Fruit fly (Drosophila melanogaster): ENCODE measurements around the gene CG3631.

Gene CG3631

DNA sequence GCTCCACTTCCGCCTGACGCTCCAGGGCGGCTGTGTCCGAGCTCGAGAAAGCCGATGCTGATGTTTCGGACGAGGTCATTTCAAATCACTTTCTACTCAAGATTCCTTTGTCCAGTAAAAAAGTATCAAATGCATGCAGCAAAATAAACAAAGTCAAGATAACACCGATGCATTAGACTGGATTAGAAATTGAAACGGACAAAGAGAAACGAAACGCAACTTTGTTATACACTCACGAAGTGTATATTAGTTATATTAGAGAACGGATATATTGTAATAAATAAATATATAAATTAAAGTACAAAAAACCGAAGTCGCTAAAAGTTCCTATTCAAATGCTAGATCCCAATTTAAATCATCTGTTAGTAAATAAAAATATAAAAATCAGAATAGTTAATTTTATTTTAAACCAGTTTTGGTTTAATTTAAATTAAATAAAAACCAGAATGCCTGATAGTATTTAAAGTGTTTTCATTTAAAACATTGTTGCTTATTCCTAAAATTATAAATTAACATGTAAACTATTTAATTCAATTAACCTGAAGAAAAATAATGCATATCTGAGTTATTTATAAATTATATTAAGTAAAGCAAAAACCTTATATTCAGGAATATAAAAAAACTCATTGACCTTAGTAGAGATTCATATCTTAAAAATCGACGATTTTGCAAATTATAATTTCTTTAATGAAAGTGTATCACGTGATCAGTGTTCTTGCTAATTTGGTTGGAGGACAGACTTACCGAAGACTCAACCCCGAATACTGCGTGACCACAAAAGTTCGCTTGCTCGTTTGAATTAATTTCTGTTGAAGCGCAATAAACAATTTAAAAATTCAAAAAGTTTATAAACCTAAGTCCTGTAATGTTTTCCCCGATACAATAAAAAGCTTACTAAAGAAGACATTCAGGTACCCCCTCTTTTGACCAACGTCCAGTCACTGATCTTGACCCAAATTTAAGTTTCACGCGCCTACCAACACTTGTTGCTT is 14.8 kb downstream of the CG3631 start, which contains the start of gene Dph2 (continued):
- TF ChIP-seq GATAe (GFP tag; conservative IDR thresholded peaks at IDR 0.05) = 0 out of 2 replicates have a peak, but pooled peaks have one; percentile 19
- peak; percentile 54 for TF ChIP-seq CG30403 (GFP tag; optimal IDR thresholded peaks at IDR 0.05)
- peak; percentile 86 for TF ChIP-seq CG12391 (tag; optimal IDR thresholded peaks at IDR 0.05)
- TF ChIP-seq CG17361 (GFP tag; IDR thresholded peaks at IDR 0.05) = peak; percentile 93
- no peak for TF ChIP-seq cg (GFP tag; optimal IDR thresholded peaks at IDR 0.05)
- TF ChIP-seq CG9876 (GFP tag; optimal IDR thresholded peaks at IDR 0.05) = peak; percentile 39
- peak; percentile 48 for TF ChIP-seq BEAF-32 (GFP tag; optimal IDR thresholded peaks at IDR 0.05)
- TF ChIP-seq Fer1 (GFP tag; optimal IDR thresholded peaks at IDR 0.05) = peak; percentile 54
- TF ChIP-seq CG18764 (GFP tag; optimal IDR thresholded peaks at IDR 0.05) = peak; percentile 32
- TF ChIP-seq zf30C (GFP tag; optimal IDR thresholded peaks at IDR 0.05) = peak; percentile 48
- peak; percentile 83 for TF ChIP-seq phol (tag; optimal IDR thresholded peaks at IDR 0.05)
- TF ChIP-seq CG10209 (GFP tag; optimal IDR thresholded peaks at IDR 0.05) = peak; percentile 48
- peak; percentile 21 for TF ChIP-seq zfh2 (GFP tag; optimal IDR thresholded peaks at IDR 0.05)
- peak; percentile 98 for TF ChIP-seq CG30020 (tag; optimal IDR thresholded peaks at IDR 0.05)
- TF ChIP-seq Mad (GFP tag; optimal IDR thresholded peaks at IDR 0.05) = peak; percentile 21
- TF ChIP-seq Ets97D (GFP tag; optimal IDR thresholded peaks at IDR 0.05) = peak; percentile 47
- TF ChIP-seq gcm (GFP tag; optimal IDR thresholded peaks at IDR 0.05) = peak; percentile 83
- TF ChIP-seq Dek (tag; optimal IDR thresholded peaks at IDR 0.05) = peak; percentile 82
- peak; percentile 70; the same call in 1 of the 2 replicates for TF ChIP-seq CG11247 (GFP tag; IDR thresholded peaks at IDR 0.05)
- TF ChIP-seq CG14965 (GFP tag; optimal IDR thresholded peaks at IDR 0.05; ENCODE audit: borderline replicate concordance) = no peak
- TF ChIP-seq CG12769 (tag; optimal IDR thresholded peaks at IDR 0.05) = no peak
- TF ChIP-seq Doc2 (GFP tag; IDR thresholded peaks at IDR 0.05) = no peak
- peak; percentile 98 for TF ChIP-seq pfk (GFP tag; optimal IDR thresholded peaks at IDR 0.05)
- no peak for TF ChIP-seq mirr (GFP tag; optimal IDR thresholded peaks at IDR 0.05)
- no peak; the same call in 2 of the 3 replicates for TF ChIP-seq CG3726 (GFP tag; IDR thresholded peaks at IDR 0.05)
- TF ChIP-seq Rfx (GFP tag; IDR thresholded peaks at IDR 0.05) = peak; percentile 86
- peak; percentile 60 for TF ChIP-seq CG13624 (GFP tag; optimal IDR thresholded peaks at IDR 0.05)
- TF ChIP-seq CG9609 (GFP tag; optimal IDR thresholded peaks at IDR 0.05) = peak; percentile 3
- peak; percentile 50 for TF ChIP-seq B-H2 (GFP tag; optimal IDR thresholded peaks at IDR 0.05)
- no peak for TF ChIP-seq Kr (GFP tag; optimal IDR thresholded peaks at IDR 0.05)
- peak; percentile 86 for TF ChIP-seq HLH3B (GFP tag; IDR thresholded peaks at IDR 0.05)
- no peak for TF ChIP-seq CG6854 (GFP tag; optimal IDR thresholded peaks at IDR 0.05)
- TF ChIP-seq twi (tag; optimal IDR thresholded peaks at IDR 0.05) = peak; percentile 39
- TF ChIP-seq hb (GFP tag; IDR thresholded peaks at IDR 0.05; ENCODE audit: partially characterized antibody) = no peak
- TF ChIP-seq pnt (GFP tag; optimal IDR thresholded peaks at IDR 0.05) = peak; percentile 11
- peak; percentile 75 for TF ChIP-seq Drgx (GFP tag; IDR thresholded peaks at IDR 0.05)
- no peak for TF ChIP-seq CG13123 (GFP tag; optimal IDR thresholded peaks at IDR 0.05)
- peak; percentile 73 for TF ChIP-seq CG34422 (GFP tag; IDR thresholded peaks at IDR 0.05)
- TF ChIP-seq CG7372 (GFP tag; IDR thresholded peaks at IDR 0.05) = peak; percentile 77
- TF ChIP-seq Dad (GFP tag; optimal IDR thresholded peaks at IDR 0.05) = peak; percentile 19
- TF ChIP-seq CG17186 (GFP tag; optimal IDR thresholded peaks at IDR 0.05) = peak; percentile 62
- TF ChIP-seq seq (GFP tag; IDR thresholded peaks at IDR 0.05) = no peak
- peak; percentile 56 for TF ChIP-seq CrebB (tag; optimal IDR thresholded peaks at IDR 0.05)
- TF ChIP-seq bowl (GFP tag; IDR thresholded peaks at IDR 0.05) = no peak
- no peak for TF ChIP-seq prd (optimal IDR thresholded peaks at IDR 0.05)
- TF ChIP-seq prd (GFP tag; IDR thresholded peaks at IDR 0.05) = peak; percentile 88
- no peak for TF ChIP-seq Hr39 (optimal IDR thresholded peaks at IDR 0.05)
- peak; percentile 82 for TF ChIP-seq unpg (GFP tag; optimal IDR thresholded peaks at IDR 0.05)
- TF ChIP-seq br (optimal IDR thresholded peaks at IDR 0.05) = no peak
